Fruit fly (Drosophila melanogaster) whole organism, embryonic: ENCODE data around the gene CG11986.

Experiments
- CG11398 ChIP-seq: fragments of 200-800 bp; sonication (Bioruptor generic); optimal IDR thresholded peaks from 2 replicates; lab custom pipeline; 2016; ENCODE audit warnings: missing biosample characterization, missing genetic modification characterization
- CG13123 ChIP-seq: fragments of 200-800 bp; sonication (Bioruptor generic); optimal IDR thresholded peaks from 2 replicates; lab custom pipeline; 2016; ENCODE audit warnings: missing biosample characterization, missing genetic modification characterization
- CG14050 ChIP-seq: fragments of 200-800 bp; sonication (Bioruptor generic); IDR thresholded peaks from 3 replicates; pipeline ENCODE4 v1.3.6; 2022; ENCODE audit warnings: missing biosample characterization, missing genetic modification characterization
- CG14441 ChIP-seq: fragments of 200-800 bp; sonication (Bioruptor generic); IDR thresholded peaks from 2 replicates; pipeline ENCODE4 v1.3.6; 2022; ENCODE audit warnings: missing biosample characterization, missing genetic modification characterization
- CG14860 ChIP-seq: fragments of 200-800 bp; sonication (Bioruptor generic); IDR thresholded peaks from 3 replicates; pipeline ENCODE4 v1.3.6; 2022; ENCODE audit warnings: missing biosample characterization, missing genetic modification characterization; ENCODE audit not compliant: partially characterized antibody
- CG15269 ChIP-seq: fragments of 200-800 bp; sonication (Bioruptor generic); optimal IDR thresholded peaks from 2 replicates; lab custom pipeline; 2018; ENCODE audit warnings: missing biosample characterization, mild to moderate bottlenecking, missing genetic modification characterization, moderate library complexity
- CG16813 ChIP-seq: fragments of 200-800 bp; sonication (Bioruptor generic); IDR thresholded peaks from 3 replicates; pipeline ENCODE4 v1.3.6; 2022; ENCODE audit warnings: missing biosample characterization, missing genetic modification characterization; ENCODE audit not compliant: partially characterized antibody
- CG17186 ChIP-seq: fragments of 200-800 bp; sonication (Bioruptor generic); optimal IDR thresholded peaks from 3 replicates; lab custom pipeline; 2017; ENCODE audit warnings: missing biosample characterization, missing genetic modification reagents, missing genetic modification characterization
- CG1832 ChIP-seq: fragments of 200-800 bp; sonication (Bioruptor generic); optimal IDR thresholded peaks from 2 replicates; lab custom pipeline; 2017; ENCODE audit warnings: missing biosample characterization, mild to moderate bottlenecking, missing genetic modification characterization, inconsistent platforms
- CG2678 ChIP-seq: fragments of 200-800 bp; sonication (Bioruptor generic); optimal IDR thresholded peaks from 3 replicates; lab custom pipeline; 2019; ENCODE audit warnings: missing biosample characterization, mild to moderate bottlenecking, missing genetic modification characterization, moderate library complexity
- CG2875 ChIP-seq: fragments of 200-800 bp; sonication (Bioruptor generic); optimal IDR thresholded peaks from 2 replicates; lab custom pipeline; 2017; ENCODE audit warnings: missing biosample characterization, mild to moderate bottlenecking, missing genetic modification characterization, missing genetic modification reagents
- CG30020 ChIP-seq: fragments of 200-800 bp; optimal IDR thresholded peaks from 2 replicates; lab custom pipeline; 2019; ENCODE audit warnings: missing biosample characterization, mild to moderate bottlenecking, missing genetic modification characterization, moderate library complexity
- CG33213 ChIP-seq: fragments of 200-800 bp; sonication (Bioruptor generic); optimal IDR thresholded peaks from 3 replicates; lab custom pipeline; 2016; ENCODE audit warnings: missing biosample characterization, missing genetic modification characterization
- CG33557 ChIP-seq: fragments of 200-800 bp; sonication (Bioruptor generic); optimal IDR thresholded peaks from 2 replicates; lab custom pipeline; 2019; ENCODE audit warnings: missing biosample characterization, mild to moderate bottlenecking, missing genetic modification characterization, moderate library complexity
- CG3407 ChIP-seq: fragments of 200-800 bp; sonication (Bioruptor generic); optimal IDR thresholded peaks from 2 replicates; lab custom pipeline; 2018; ENCODE audit warnings: missing biosample characterization, mild to moderate bottlenecking, missing genetic modification characterization
- CG34224 ChIP-seq: fragments of 200-800 bp; sonication (Bioruptor generic); IDR thresholded peaks from 3 replicates; pipeline ENCODE4 v1.3.6; 2022; ENCODE audit warnings: missing biosample characterization, missing genetic modification characterization; ENCODE audit not compliant: partially characterized antibody
- CG3995 ChIP-seq: fragments of 200-800 bp; sonication (Bioruptor generic); optimal IDR thresholded peaks from 3 replicates; lab custom pipeline; 2016; ENCODE audit warnings: missing biosample characterization, missing genetic modification characterization
- CG4707 ChIP-seq: fragments of 200-800 bp; sonication (Bioruptor generic); optimal IDR thresholded peaks from 2 replicates; lab custom pipeline; 2018; ENCODE audit warnings: missing biosample characterization, mild to moderate bottlenecking, missing genetic modification characterization, moderate library complexity
- CG9727 ChIP-seq: fragments of 200-800 bp; sonication (Bioruptor generic); optimal IDR thresholded peaks from 3 replicates; lab custom pipeline; 2017; ENCODE audit warnings: missing biosample characterization, mild to moderate bottlenecking, missing genetic modification characterization
- Chrac-16 ChIP-seq: fragments of 200-800 bp; sonication (Bioruptor generic); optimal IDR thresholded peaks from 3 replicates; lab custom pipeline; 2016; ENCODE audit warnings: missing biosample characterization, missing genetic modification characterization
- CkIIα-i1 ChIP-seq: fragments of 200-800 bp; sonication (Bioruptor generic); IDR thresholded peaks from 2 replicates; pipeline ENCODE4 v1.3.6; 2022; ENCODE audit warnings: missing biosample characterization, missing genetic modification characterization
- Dek ChIP-seq: fragments of 200-800 bp; sonication (Bioruptor generic); optimal IDR thresholded peaks from 3 replicates; lab custom pipeline; 2019; ENCODE audit warnings: missing biosample characterization, mild to moderate bottlenecking, missing genetic modification characterization, moderate library complexity
- Dp ChIP-seq: fragments of 200-800 bp; sonication (Bioruptor generic); optimal IDR thresholded peaks from 2 replicates; lab custom pipeline; 2018; ENCODE audit warnings: missing biosample characterization, mild to moderate bottlenecking, missing genetic modification characterization, moderate library complexity
- Hr3 ChIP-seq: fragments of 200-800 bp; sonication (Bioruptor generic); optimal IDR thresholded peaks from 3 replicates; lab custom pipeline; 2016; ENCODE audit warnings: missing biosample characterization, missing genetic modification characterization
- Hr51 ChIP-seq, 2 experiments: fragments of 200-800 bp; sonication (Bioruptor generic); optimal IDR thresholded peaks; 2 replicates in 1 of 2; 3 replicates in 1 of 2; lab custom pipeline; 2016 to 2018; ENCODE audit warnings: missing biosample characterization in 2 of 2, missing genetic modification characterization in 2 of 2, mild to moderate bottlenecking in 1 of 2, moderate library complexity in 1 of 2
- Lhr ChIP-seq: fragments of 200-800 bp; sonication (Bioruptor generic); optimal IDR thresholded peaks from 3 replicates; lab custom pipeline; 2017; ENCODE audit warnings: mild to moderate bottlenecking, missing biosample characterization, missing genetic modification reagents, missing genetic modification characterization
- NC2β ChIP-seq: fragments of 200-800 bp; sonication (Bioruptor generic); optimal IDR thresholded peaks from 2 replicates; lab custom pipeline; 2016; ENCODE audit warnings: missing biosample characterization, missing genetic modification characterization
- NFAT ChIP-seq: fragments of 200-800 bp; sonication (Bioruptor generic); IDR thresholded peaks from 2 replicates; pipeline ENCODE4 v1.3.6; 2022; ENCODE audit warnings: missing biosample characterization, missing genetic modification characterization
- Nf-YB ChIP-seq: fragments of 200-800 bp; sonication (Bioruptor generic); optimal IDR thresholded peaks from 3 replicates; lab custom pipeline; 2019; ENCODE audit warnings: missing biosample characterization, mild to moderate bottlenecking, missing genetic modification characterization, moderate library complexity
- Side ChIP-seq: fragments of 200-800 bp; sonication (Bioruptor generic); optimal IDR thresholded peaks from 2 replicates; lab custom pipeline; 2016; ENCODE audit warnings: missing biosample characterization, missing genetic modification characterization
- Sox100B ChIP-seq: fragments of 200-800 bp; sonication (Bioruptor generic); optimal IDR thresholded peaks from 3 replicates; lab custom pipeline; 2018; ENCODE audit warnings: missing biosample characterization, mild to moderate bottlenecking, missing genetic modification characterization
- Ssrp ChIP-seq: fragments of 200-800 bp; sonication (Bioruptor generic); optimal IDR thresholded peaks from 2 replicates; lab custom pipeline; 2018; ENCODE audit warnings: missing biosample characterization, mild to moderate bottlenecking, missing genetic modification characterization, moderate library complexity
- Xbp1 ChIP-seq: fragments of 200-800 bp; sonication (Bioruptor generic); optimal IDR thresholded peaks from 3 replicates; lab custom pipeline; 2016; ENCODE audit warnings: missing biosample characterization, mild to moderate bottlenecking, missing genetic modification characterization
- cad ChIP-seq: fragments of >200 bp; optimal IDR thresholded peaks from 2 replicates; lab custom pipeline; 2017; ENCODE audit warnings: missing biosample characterization, missing genetic modification characterization
- dati ChIP-seq: fragments of 200-800 bp; sonication (Bioruptor generic); IDR thresholded peaks from 2 replicates; pipeline ENCODE4 v1.3.6; 2022; ENCODE audit warnings: missing biosample characterization, missing genetic modification characterization
- disco-r ChIP-seq: fragments of 200-800 bp; sonication (Bioruptor generic); optimal IDR thresholded peaks from 2 replicates; lab custom pipeline; 2016; ENCODE audit warnings: missing biosample characterization, missing genetic modification characterization
- dysf ChIP-seq: fragments of 200-800 bp; sonication (Bioruptor generic); IDR thresholded peaks from 3 replicates; pipeline ENCODE4 v1.3.6; 2022; ENCODE audit warnings: missing biosample characterization, missing genetic modification characterization
- emc ChIP-seq: fragments of 200-800 bp; sonication (Bioruptor generic); optimal IDR thresholded peaks from 2 replicates; lab custom pipeline; 2016; ENCODE audit warnings: missing biosample characterization, missing genetic modification characterization
- jigr1 ChIP-seq: fragments of 200-800 bp; sonication (Bioruptor generic); IDR thresholded peaks from 3 replicates; pipeline ENCODE4 v1.3.6; 2022; ENCODE audit warnings: missing biosample characterization, missing genetic modification characterization
- otp ChIP-seq: fragments of 200-800 bp; sonication (Bioruptor generic); IDR thresholded peaks from 3 replicates; pipeline ENCODE4, ENCODE4 v1.3.6; 2022; ENCODE audit warnings: missing biosample characterization, missing genetic modification characterization
- phol ChIP-seq: fragments of 200-800 bp; sonication (Bioruptor generic); optimal IDR thresholded peaks from 3 replicates; lab custom pipeline; 2018; ENCODE audit warnings: missing biosample characterization, mild to moderate bottlenecking, missing genetic modification characterization, moderate library complexity
- psq ChIP-seq: fragments of 200-800 bp; sonication (Bioruptor generic); optimal IDR thresholded peaks from 2 replicates; lab custom pipeline; 2017; ENCODE audit warnings: missing biosample characterization, missing genetic modification characterization
- ro ChIP-seq: fragments of 200-800 bp; sonication (Bioruptor generic); IDR thresholded peaks from 2 replicates; pipeline ENCODE4 v1.3.6; 2022; ENCODE audit warnings: missing biosample characterization, missing genetic modification characterization
- ssp ChIP-seq: fragments of 200-800 bp; sonication (Bioruptor generic); IDR thresholded peaks from 2 replicates; pipeline ENCODE4 v1.3.6; 2022; ENCODE audit warnings: missing biosample characterization, missing genetic modification characterization
- tio ChIP-seq: fragments of 200-800 bp; sonication (Bioruptor generic); optimal IDR thresholded peaks from 2 replicates; lab custom pipeline; 2017; ENCODE audit warnings: missing biosample characterization, missing genetic modification characterization, inconsistent platforms
- tna ChIP-seq: fragments of 200-800 bp; sonication (Bioruptor generic); IDR thresholded peaks from 2 replicates; pipeline ENCODE4 v1.3.6; 2022; ENCODE audit warnings: missing biosample characterization, missing genetic modification characterization; ENCODE audit not compliant: partially characterized antibody
- toy ChIP-seq: fragments of 200-800 bp; sonication (Bioruptor generic); IDR thresholded peaks from 2 replicates; pipeline ENCODE4 v1.3.6; 2022; ENCODE audit warnings: missing biosample characterization, missing genetic modification characterization
- vvl ChIP-seq: fragments of 200-800 bp; sonication (Bioruptor generic); IDR thresholded peaks from 2 replicates; pipeline ENCODE4 v1.3.6; 2022; ENCODE audit warnings: missing biosample characterization, missing genetic modification characterization
- wor ChIP-seq: fragments of 200-800 bp; sonication (Bioruptor generic); IDR thresholded peaks from 2 replicates; pipeline ENCODE4 v1.3.6; 2022; ENCODE audit warnings: missing biosample characterization, missing genetic modification characterization
- zfh2 ChIP-seq: fragments of 200-800 bp; sonication (Bioruptor generic); optimal IDR thresholded peaks from 2 replicates; lab custom pipeline; 2016; ENCODE audit warnings: missing biosample characterization, missing genetic modification characterization

The CG11986 gene

DNA sequence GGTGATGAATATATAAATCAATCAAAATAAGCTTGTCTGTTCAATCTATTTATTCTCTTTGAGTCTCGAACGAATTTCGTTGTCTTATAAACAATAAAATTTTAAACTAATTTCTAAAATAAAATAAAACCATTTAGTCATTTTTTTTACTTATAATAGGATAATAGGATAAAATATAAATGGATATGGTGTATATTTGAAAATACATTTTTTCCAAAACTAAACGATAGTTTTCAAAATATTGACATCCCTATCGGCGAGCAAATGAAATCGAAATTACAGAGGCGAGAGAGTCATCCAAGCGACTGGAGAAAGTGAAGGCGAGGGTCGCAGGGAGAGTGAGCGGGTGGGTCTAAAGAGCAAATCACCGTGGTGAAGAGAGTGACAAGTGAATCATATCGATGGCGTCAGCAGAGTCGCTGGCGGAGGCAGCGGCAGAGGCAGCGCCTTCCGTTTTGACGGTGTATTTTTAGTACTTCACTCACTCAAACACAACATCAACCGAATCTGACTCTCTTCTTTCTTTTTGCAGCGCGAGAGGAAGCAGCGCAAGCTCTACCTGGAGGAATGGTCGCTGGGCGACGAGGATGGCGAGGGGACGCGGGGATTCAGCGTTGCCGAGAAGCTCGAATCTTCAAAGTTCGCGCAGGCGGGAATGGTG is 42.3 kb downstream of the CG11986 start (continued):
- peak; percentile 99 for TF ChIP-seq CG9727 (GFP tag; lab: Kevin White, UChicago)
- no peak for TF ChIP-seq toy
- TF ChIP-seq CG17186 (GFP tag; lab: Kevin White, UChicago): peak; percentile 51
- TF ChIP-seq CG14441: no peak
- no peak for TF ChIP-seq CG16813 (GFP tag; lab: Robert Waterston, UW)
- TF ChIP-seq CG3407 (GFP tag; lab: Kevin White, UChicago): peak; percentile 95
- peak; percentile 98 for TF ChIP-seq CG15269 (tag; lab: Kevin White, UChicago)
- peak; percentile 19 for TF ChIP-seq CG33213 (GFP tag; lab: Kevin White, UChicago)
- no peak for TF ChIP-seq ssp (GFP tag; lab: Robert Waterston, UW)
- peak; percentile 66 for TF ChIP-seq Side (GFP tag; lab: Kevin White, UChicago)
- peak; percentile 98 for TF ChIP-seq Dek (tag; lab: Kevin White, UChicago)
- peak; percentile 94 for TF ChIP-seq CG2875 (GFP tag; lab: Kevin White, UChicago)
- peak; percentile 99 for TF ChIP-seq CG2678 (tag; lab: Kevin White, UChicago)
- TF ChIP-seq zfh2 (GFP tag; lab: Kevin White, UChicago): peak; percentile 70
- no peak for TF ChIP-seq CG11398 (GFP tag; lab: Kevin White, UChicago)
- peak; percentile 98 for TF ChIP-seq Ssrp (tag; lab: Kevin White, UChicago)
- TF ChIP-seq CG3995 (GFP tag; lab: Kevin White, UChicago): peak; percentile 81
- no peak for TF ChIP-seq disco-r (GFP tag; lab: Kevin White, UChicago)
- TF ChIP-seq CG30020 (tag; lab: Kevin White, UChicago): peak; percentile 91
- no peak for TF ChIP-seq dysf
- TF ChIP-seq wor (GFP tag; lab: Robert Waterston, UW): no peak
- TF ChIP-seq CG1832: no peak
- TF ChIP-seq emc (GFP tag; lab: Kevin White, UChicago): no peak
- no peak for TF ChIP-seq vvl (GFP tag; lab: Robert Waterston, UW)
- no peak for TF ChIP-seq ro (GFP tag; lab: Robert Waterston, UW)
- TF ChIP-seq psq (GFP tag; lab: Kevin White, UChicago): peak; percentile 87
- TF ChIP-seq CG4707 (GFP tag; lab: Kevin White, UChicago): peak; percentile 85
- TF ChIP-seq tna (GFP tag; lab: Robert Waterston, UW): no peak
- no peak for TF ChIP-seq cad (GFP tag; lab: Kevin White, UChicago)
- TF ChIP-seq jigr1 (GFP tag; lab: Robert Waterston, UW): no peak
- peak; percentile 5 for TF ChIP-seq Dp
- peak; percentile 96 for TF ChIP-seq Hr3
- no peak for TF ChIP-seq otp (GFP tag; lab: Robert Waterston, UW)
- peak; percentile 93 for TF ChIP-seq CG13123 (GFP tag; lab: Kevin White, UChicago)
- TF ChIP-seq NFAT (GFP tag; lab: Robert Waterston, UW): no peak
- no peak for TF ChIP-seq CkIIα-i1 (GFP tag; lab: Robert Waterston, UW)
- TF ChIP-seq Chrac-16 (GFP tag; lab: Kevin White, UChicago): peak; percentile 89
- peak; percentile 92 for TF ChIP-seq Nf-YB
- peak; percentile 94 for TF ChIP-seq Xbp1 (GFP tag; lab: Kevin White, UChicago)
- peak; percentile 99 for TF ChIP-seq Sox100B (GFP tag; lab: Kevin White, UChicago)
- no peak for TF ChIP-seq CG14860 (GFP tag; lab: Robert Waterston, UW)
- no peak for TF ChIP-seq dati (GFP tag; lab: Robert Waterston, UW)
- TF ChIP-seq phol (tag; lab: Kevin White, UChicago): peak; percentile 98
- TF ChIP-seq Lhr (GFP tag; lab: Kevin White, UChicago): peak; percentile 94
- TF ChIP-seq CG34224: no peak
- TF ChIP-seq tio (GFP tag; lab: Kevin White, UChicago): peak; percentile 95
- peak; percentile 100 for TF ChIP-seq CG33557
- peak; percentile 21 for TF ChIP-seq NC2β (GFP tag; lab: Kevin White, UChicago)
- TF ChIP-seq Hr51 (GFP tag; optimal IDR thresholded peaks at IDR 0.05; lab: Kevin White, UChicago): peak; percentile 84 to 99
- TF ChIP-seq CG14050 (GFP tag; lab: Robert Waterston, UW): no peak
